Fruit fly (Drosophila melanogaster) whole organism, adult: ENCODE data around the gene TTLL3A.

Experiments
- CG7101 ChIP-seq: fragments of 200-800 bp; sonication (Bioruptor generic); optimal IDR thresholded peaks from 2 replicates; lab custom pipeline; 2018; ENCODE audit warnings: missing biosample characterization, mild to moderate bottlenecking, missing genetic modification characterization, moderate library complexity
- Crg-1 ChIP-seq: fragments of 200-800 bp; sonication (Bioruptor generic); optimal IDR thresholded peaks from 2 replicates; lab custom pipeline; 2016; ENCODE audit warnings: missing biosample characterization, missing genetic modification characterization
- cic ChIP-seq: fragments of 200-800 bp; sonication (Bioruptor generic); optimal IDR thresholded peaks from 2 replicates; lab custom pipeline; 2017; ENCODE audit warnings: missing biosample characterization, mild to moderate bottlenecking, missing genetic modification characterization, moderate library complexity
- cnc ChIP-seq, 2 experiments: fragments of >200 bp; optimal IDR thresholded peaks; 2 replicates each; lab custom pipeline; 2017

DNA sequence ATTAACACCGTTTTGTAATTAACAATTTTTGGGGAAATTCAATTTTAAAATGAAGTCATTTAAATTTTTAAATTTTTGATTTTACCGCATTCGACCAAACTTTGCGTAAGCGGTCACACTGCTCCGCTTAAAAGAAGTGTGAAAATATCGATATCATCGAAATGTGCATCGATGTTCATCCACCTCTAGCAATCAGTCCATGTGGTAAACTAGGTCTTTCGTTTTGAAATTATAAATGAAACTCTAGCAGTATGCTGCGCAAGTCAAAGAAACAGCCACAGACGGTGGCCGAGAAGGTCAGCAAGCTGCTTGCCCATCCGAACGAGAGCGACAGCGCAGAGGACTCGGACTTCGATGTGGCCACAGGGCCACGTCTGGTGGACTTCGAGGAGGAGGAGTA lies 22.5 kb downstream of the TTLL3A start, which contains the start of gene Aatf:
- TF ChIP-seq cic (GFP tag; lab: Kevin White, UChicago) (no peak), Crg-1 (GFP tag; lab: Kevin White, UChicago) (no peak), cnc (optimal IDR thresholded peaks at IDR 0.05; lab: Kevin White, UChicago) (no peak), CG7101 (no peak)
